Fruit fly (Drosophila melanogaster) S2 (cell line): ENCODE results near the gene CG17919.

Source experiments
- CG8478 ChIP-seq: fragments of >200 bp; optimal IDR thresholded peaks from 2 replicates; lab custom pipeline; 2018
- CTCF ChIP-seq, 2 experiments: fragments of >200 bp; optimal IDR thresholded peaks; 2 replicates each; lab custom pipeline; 2018

CG17919 gene

dm6 chr3R:6339795-6340194, 4.0 kb upstream of the CG17919 start, which contains the start of gene Osi20:
Gene Osi20, plus strand, starts transcription at chr3R:6340095.
- no peak for TF ChIP-seq CTCF (optimal IDR thresholded peaks at IDR 0.05; lab: Kevin White, UChicago)
- TF ChIP-seq CG8478 (lab: Kevin White, UChicago), result no peak

dm6 chr3R:6341668-6342067, 2.2 kb upstream of the CG17919 start, which contains the start of gene CG17917:
Gene CG17917, plus strand, starts transcription at chr3R:6341968.
- TF ChIP-seq CG8478 (lab: Kevin White, UChicago) (no peak), CTCF (optimal IDR thresholded peaks at IDR 0.05; lab: Kevin White, UChicago) (no peak)

- TF ChIP-seq CTCF (optimal IDR thresholded peaks at IDR 0.05; lab: Kevin White, UChicago) (no peak), CG8478 (lab: Kevin White, UChicago) (no peak)
Measured at dm6 chr3R:6342702-6343101, 1.1 kb upstream of the CG17919 start, which contains the start of gene CG10298. Gene CG10298, plus strand, starts transcription at chr3R:6343002.

- no peak for TF ChIP-seq CTCF (optimal IDR thresholded peaks at IDR 0.05; lab: Kevin White, UChicago)
- TF ChIP-seq CG8478 (lab: Kevin White, UChicago), result no peak
Measured at dm6 chr3R:6345814-6346213, 2.0 kb downstream of the CG17919 start, which contains the start of the genes SmD2 and CG18048. Gene SmD2, minus strand, starts transcription at chr3R:6345911. Gene CG18048, plus strand, starts transcription at chr3R:6346111.

- TF ChIP-seq CTCF (optimal IDR thresholded peaks at IDR 0.05; lab: Kevin White, UChicago), result no peak
- TF ChIP-seq CG8478 (lab: Kevin White, UChicago), result no peak
Measured at dm6 chr3R:6348943-6349342, 5.1 kb downstream of the CG17919 start, which contains the start of gene Hr83. Gene Hr83, plus strand, starts transcription at chr3R:6349243.

dm6 chr3R:6350755-6351154, 6.9 kb downstream of the CG17919 start, which contains the start of gene Pak:
Gene Pak, plus strand, starts transcription at chr3R:6350896.
- no peak for TF ChIP-seq CTCF (optimal IDR thresholded peaks at IDR 0.05; lab: Kevin White, UChicago)
- no peak for TF ChIP-seq CG8478 (lab: Kevin White, UChicago)

dm6 chr3R:6351181-6351580, 7.4 kb downstream of the CG17919 start:
- no peak for TF ChIP-seq CG8478 (lab: Kevin White, UChicago)
- TF ChIP-seq CTCF (optimal IDR thresholded peaks at IDR 0.05; lab: Kevin White, UChicago), result no peak

dm6 chr3R:6351696-6352378, 8.0 kb downstream of the CG17919 start:
- no peak for TF ChIP-seq CG8478 (lab: Kevin White, UChicago)
- no peak for TF ChIP-seq CTCF (optimal IDR thresholded peaks at IDR 0.05; lab: Kevin White, UChicago)

dm6 chr3R:6352436-6352835, 8.6 kb downstream of the CG17919 start:
- TF ChIP-seq CTCF (optimal IDR thresholded peaks at IDR 0.05; lab: Kevin White, UChicago) (no peak), CG8478 (lab: Kevin White, UChicago) (no peak)

dm6 chr3R:6352893-6353623, 9.2 kb downstream of the CG17919 start:
- no peak for TF ChIP-seq CTCF (optimal IDR thresholded peaks at IDR 0.05; lab: Kevin White, UChicago)
- TF ChIP-seq CG8478 (lab: Kevin White, UChicago), result no peak

- TF ChIP-seq CTCF (optimal IDR thresholded peaks at IDR 0.05; lab: Kevin White, UChicago), result no peak
- no peak for TF ChIP-seq CG8478 (lab: Kevin White, UChicago)
Measured at dm6 chr3R:6353624-6354352, 10.0 kb downstream of the CG17919 start.

dm6 chr3R:6354408-6354807, 10.6 kb downstream of the CG17919 start:
- TF ChIP-seq CTCF (optimal IDR thresholded peaks at IDR 0.05; lab: Kevin White, UChicago) (no peak), CG8478 (lab: Kevin White, UChicago) (no peak)

dm6 chr3R:6368100-6368499, 24.3 kb downstream of the CG17919 start, which contains the start of gene CG42724:
Gene CG42724, minus strand, starts transcription at chr3R:6368288.
- no peak for TF ChIP-seq CG8478 (lab: Kevin White, UChicago)
- TF ChIP-seq CTCF (optimal IDR thresholded peaks at IDR 0.05; lab: Kevin White, UChicago), result peak in 1 of 2 experiments; percentile 9

dm6 chr3R:6368550-6369238, 24.9 kb downstream of the CG17919 start, which contains the start of gene CG10286:
Gene CG10286, plus strand, starts transcription at chr3R:6368965.
- TF ChIP-seq CG8478 (lab: Kevin White, UChicago) (no peak), CTCF (optimal IDR thresholded peaks at IDR 0.05; lab: Kevin White, UChicago) (peak in 1 of 2 experiments; percentile 18)
